Worm (Caenorhabditis elegans) whole organism, L1 larva: ENCODE measurements around the gene unc-39.

Experiments used
- C34B4.2 ChIP-seq: sonication (generic microtip); optimal IDR thresholded peaks from 2 replicates; lab custom pipeline; 2017; ENCODE audit warnings: mild to moderate bottlenecking, missing genetic modification characterization, missing compliant biosample characterization
- aha-1 ChIP-seq: fragments of 150-350 bp; optimal IDR thresholded peaks from 2 replicates; lab custom pipeline; 2014; ENCODE audit warnings: missing biosample characterization, missing genetic modification characterization
- ceh-63 ChIP-seq: fragments of 200-800 bp; sonication (Bioruptor generic); optimal IDR thresholded peaks from 2 replicates; lab custom pipeline; 2018; ENCODE audit warnings: mild to moderate bottlenecking, missing genetic modification characterization, missing compliant biosample characterization
- ceh-8 ChIP-seq: fragments of 200-800 bp; sonication (Bioruptor generic); optimal IDR thresholded peaks from 2 replicates; lab custom pipeline; 2018; ENCODE audit warnings: mild to moderate bottlenecking, missing genetic modification characterization, moderate library complexity, missing compliant biosample characterization
- ceh-82 ChIP-seq, 3 experiments: fragments of 150-350 bp in 1 of 3; sonication (generic microtip) in 2 of 3; optimal IDR thresholded peaks; 2 replicates each; lab custom pipeline; 2014 to 2017; ENCODE audit warnings: missing biosample characterization in 3 of 3, missing genetic modification characterization in 3 of 3
- ceh-90 ChIP-seq: sonication (generic microtip); optimal IDR thresholded peaks from 2 replicates; lab custom pipeline; 2016; ENCODE audit warnings: missing genetic modification characterization, missing compliant biosample characterization
- dsc-1 ChIP-seq: sonication (generic microtip); optimal IDR thresholded peaks from 2 replicates; lab custom pipeline; 2016; ENCODE audit warnings: mild to moderate bottlenecking, missing genetic modification characterization, missing compliant biosample characterization
- efl-1 ChIP-seq, 4 experiments: fragments of 150-350 bp; optimal IDR thresholded peaks in 3 of 4; peaks in 1 of 4; 1 replicate in 1 of 4; 2 replicates in 3 of 4; lab custom pipeline; 2014; ENCODE audit warnings: missing biosample characterization in 2 of 4, missing genetic modification characterization in 2 of 4, missing genetic modification reagents in 2 of 4
- ets-5 ChIP-seq: fragments of 200-800 bp; sonication (Bioruptor generic); IDR thresholded peaks from 2 replicates; pipeline ENCODE4 v1.3.6; 2022; ENCODE audit warnings: missing genetic modification characterization, missing compliant biosample characterization
- fkh-10 ChIP-seq: sonication (generic microtip); optimal IDR thresholded peaks from 2 replicates; lab custom pipeline; 2017; ENCODE audit warnings: missing biosample characterization, missing genetic modification reagents, missing genetic modification characterization
- fkh-4 ChIP-seq: sonication (generic microtip); optimal IDR thresholded peaks from 2 replicates; lab custom pipeline; 2016; ENCODE audit warnings: missing compliant biosample characterization, missing genetic modification characterization, borderline replicate concordance
- fkh-8 ChIP-seq: sonication (generic microtip); optimal IDR thresholded peaks from 2 replicates; lab custom pipeline; 2016; ENCODE audit warnings: mild to moderate bottlenecking, missing genetic modification characterization, missing compliant biosample characterization
- fos-1 ChIP-seq: fragments of 150-350 bp; optimal IDR thresholded peaks from 2 replicates; lab custom pipeline; 2014; ENCODE audit warnings: missing biosample characterization, missing genetic modification characterization
- irx-1 ChIP-seq: sonication (generic microtip); optimal IDR thresholded peaks from 2 replicates; lab custom pipeline; 2016; ENCODE audit warnings: missing genetic modification characterization, missing compliant biosample characterization
- isw-1 ChIP-seq: fragments of 200-800 bp; sonication (Bioruptor generic); IDR thresholded peaks from 2 replicates; pipeline ENCODE4 v1.3.6; 2022; ENCODE audit warnings: missing genetic modification characterization, missing compliant biosample characterization
- jun-1 ChIP-seq: fragments of 150-350 bp; optimal IDR thresholded peaks from 2 replicates; lab custom pipeline; 2014; ENCODE audit warnings: missing biosample characterization, missing genetic modification reagents, missing genetic modification characterization
- lin-13 ChIP-seq: fragments of 150-350 bp; optimal IDR thresholded peaks from 2 replicates; lab custom pipeline; 2014; ENCODE audit warnings: missing biosample characterization, missing genetic modification reagents, missing genetic modification characterization
- lin-14 ChIP-seq: fragments of 200-800 bp; sonication (Bioruptor generic); optimal IDR thresholded peaks from 2 replicates; lab custom pipeline; 2018; ENCODE audit warnings: mild to moderate bottlenecking, missing genetic modification characterization, moderate library complexity, missing compliant biosample characterization
- lin-15B ChIP-seq: fragments of 150-350 bp; sonication (generic microtip); optimal IDR thresholded peaks from 3 replicates; lab custom pipeline; 2014; ENCODE audit warnings: missing biosample characterization, missing genetic modification characterization
- lin-35 ChIP-seq, 2 experiments: fragments of 150-350 bp; optimal IDR thresholded peaks; 2 replicates each; lab custom pipeline; 2014; ENCODE audit warnings: missing biosample characterization in 2 of 2, missing genetic modification characterization in 2 of 2, missing genetic modification reagents in 2 of 2
- lsy-2 ChIP-seq, 2 experiments: fragments of 150-350 bp; optimal IDR thresholded peaks; 2 replicates each; lab custom pipeline; 2014; ENCODE audit warnings: missing biosample characterization in 2 of 2, missing genetic modification characterization in 2 of 2
- mab-9 ChIP-seq: fragments of 200-800 bp; sonication (Bioruptor generic); IDR thresholded peaks from 2 replicates; pipeline ENCODE4 v1.3.6; 2022; ENCODE audit warnings: missing genetic modification reagents, missing genetic modification characterization, missing compliant biosample characterization
- mdl-1 ChIP-seq, 2 experiments: fragments of 150-350 bp; optimal IDR thresholded peaks; 2 replicates each; lab custom pipeline; 2014 to 2017; ENCODE audit warnings: missing biosample characterization in 2 of 2, missing genetic modification characterization in 2 of 2, inconsistent platforms in 1 of 2
- mep-1 ChIP-seq: fragments of 150-350 bp; optimal IDR thresholded peaks from 2 replicates; lab custom pipeline; 2014; ENCODE audit warnings: missing biosample characterization, missing genetic modification characterization
- nhr-12 ChIP-seq: sonication (generic microtip); optimal IDR thresholded peaks from 2 replicates; lab custom pipeline; 2017; ENCODE audit warnings: missing biosample characterization, missing genetic modification characterization
- nhr-19 ChIP-seq: fragments of 200-800 bp; sonication (Bioruptor generic); conservative IDR thresholded peaks from 2 replicates; pipeline ENCODE4 v1.3.6; 2022; ENCODE audit warnings: missing genetic modification characterization, missing compliant biosample characterization
- nhr-20 ChIP-seq: sonication (generic microtip); optimal IDR thresholded peaks from 2 replicates; lab custom pipeline; 2016; ENCODE audit warnings: mild to moderate bottlenecking, missing genetic modification characterization, missing compliant biosample characterization
- nhr-28 ChIP-seq: fragments of 150-350 bp; optimal IDR thresholded peaks from 2 replicates; lab custom pipeline; 2014; ENCODE audit warnings: missing biosample characterization, missing genetic modification characterization
- nhr-47 ChIP-seq: sonication (generic microtip); optimal IDR thresholded peaks from 2 replicates; lab custom pipeline; 2016; ENCODE audit warnings: mild to moderate bottlenecking, missing genetic modification characterization, moderate library complexity, missing compliant biosample characterization
- nhr-71 ChIP-seq: sonication (generic microtip); optimal IDR thresholded peaks from 2 replicates; lab custom pipeline; 2016; ENCODE audit warnings: mild to moderate bottlenecking, missing genetic modification characterization, moderate library complexity, missing compliant biosample characterization
- nhr-76 ChIP-seq: sonication (generic microtip); optimal IDR thresholded peaks from 2 replicates; lab custom pipeline; 2017; ENCODE audit warnings: missing biosample characterization, missing genetic modification characterization
- nhr-77 ChIP-seq: fragments of 150-350 bp; optimal IDR thresholded peaks from 2 replicates; lab custom pipeline; 2014; ENCODE audit warnings: missing biosample characterization, missing genetic modification characterization
- nhr-84 ChIP-seq: sonication (generic microtip); optimal IDR thresholded peaks from 2 replicates; lab custom pipeline; 2017; ENCODE audit warnings: missing biosample characterization, missing genetic modification characterization
- nhr-85 ChIP-seq: sonication (generic microtip); peaks from one replicate; lab custom pipeline; 2016; ENCODE audit warnings: missing genetic modification characterization, inconsistent platforms, missing compliant biosample characterization
- pag-3 ChIP-seq: sonication (generic microtip); optimal IDR thresholded peaks from 2 replicates; lab custom pipeline; 2017; ENCODE audit warnings: missing genetic modification characterization, mild to moderate bottlenecking, missing compliant biosample characterization, antibody characterized with exemption, borderline replicate concordance; ENCODE audit not compliant: insufficient read depth
- pax-3 ChIP-seq: fragments of 200-800 bp; sonication (Bioruptor generic); optimal IDR thresholded peaks from 2 replicates; lab custom pipeline; 2018; ENCODE audit warnings: mild to moderate bottlenecking, missing genetic modification characterization, moderate library complexity, missing compliant biosample characterization
- skn-1 ChIP-seq: fragments of 150-350 bp; optimal IDR thresholded peaks from 2 replicates; lab custom pipeline; 2014; ENCODE audit warnings: missing biosample characterization, missing genetic modification characterization
- sox-4 ChIP-seq: sonication (generic microtip); optimal IDR thresholded peaks from 2 replicates; lab custom pipeline; 2016; ENCODE audit warnings: missing genetic modification characterization, missing compliant biosample characterization
- sptf-1 ChIP-seq: fragments of 150-350 bp; optimal IDR thresholded peaks from 2 replicates; lab custom pipeline; 2014; ENCODE audit warnings: missing biosample characterization, missing genetic modification characterization
- swsn-7 ChIP-seq: sonication (generic microtip); optimal IDR thresholded peaks from 2 replicates; lab custom pipeline; 2016; ENCODE audit warnings: missing genetic modification characterization, missing compliant biosample characterization
- tbx-2 ChIP-seq: sonication (generic microtip); optimal IDR thresholded peaks from 2 replicates; lab custom pipeline; 2016; ENCODE audit warnings: missing genetic modification characterization, missing compliant biosample characterization
- tlp-1 ChIP-seq: fragments of 150-350 bp; optimal IDR thresholded peaks from 2 replicates; lab custom pipeline; 2014; ENCODE audit warnings: missing biosample characterization, missing genetic modification characterization
- vab-15 ChIP-seq: sonication (generic microtip); optimal IDR thresholded peaks from 2 replicates; lab custom pipeline; 2017; ENCODE audit warnings: missing genotype, mild to moderate bottlenecking, missing genetic modification characterization, missing compliant biosample characterization
- xbp-1 ChIP-seq: sonication (generic microtip); optimal IDR thresholded peaks from 2 replicates; lab custom pipeline; 2016; ENCODE audit warnings: missing genetic modification characterization, missing compliant biosample characterization
- zag-1 ChIP-seq: fragments of 150-350 bp; optimal IDR thresholded peaks from 2 replicates; lab custom pipeline; 2014; ENCODE audit warnings: missing biosample characterization, missing genetic modification characterization

Gene unc-39

DNA sequence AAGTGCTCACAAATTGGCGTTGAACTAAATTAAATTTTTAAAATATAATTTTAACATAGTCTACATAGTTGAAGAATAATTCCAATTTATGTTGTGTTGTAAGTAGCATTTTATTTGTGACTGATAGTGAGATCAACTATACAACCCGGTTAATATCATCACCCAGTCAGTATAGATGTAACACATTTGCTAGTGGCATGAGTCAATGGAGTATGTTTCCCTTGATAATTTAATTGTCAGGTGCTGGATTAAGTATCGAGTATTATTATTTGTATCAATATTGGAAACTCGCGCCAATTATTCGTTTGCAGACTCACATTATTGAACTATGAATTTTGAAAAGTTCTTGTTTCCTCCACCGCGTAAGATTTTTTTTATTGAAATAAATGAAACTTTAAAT lies 38.0 kb upstream of the unc-39 start, which contains the start of gene srm-5:
srm-5 (plus strand) TSS at position 301 of the 400 bp plus-strand sequence.
- TF ChIP-seq pag-3 = no peak
- peak; percentile 28 for TF ChIP-seq fkh-8 (tag; lab: Kevin White, UChicago)
- peak; percentile 7 for TF ChIP-seq nhr-71 (tag; lab: Kevin White, UChicago)

DNA sequence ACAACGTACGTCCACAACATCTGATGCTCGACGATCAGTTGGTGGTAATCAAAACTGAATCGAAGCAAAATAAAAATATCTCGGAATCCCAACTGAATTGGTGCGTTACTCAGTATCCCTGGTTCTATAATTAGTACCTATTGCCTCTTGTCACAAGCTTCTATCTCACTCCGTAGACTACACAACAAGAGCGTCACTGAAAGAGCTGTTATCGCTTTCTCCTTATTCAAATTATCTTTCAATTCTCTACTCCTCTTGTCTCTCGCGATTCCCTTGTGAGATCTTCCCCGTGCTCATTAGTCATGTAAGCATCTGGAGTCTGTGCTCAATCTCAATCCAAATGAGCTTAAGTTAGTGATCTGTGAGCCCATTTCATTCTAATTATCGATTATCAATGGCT lies 36.2 kb upstream of the unc-39 start, which contains the start of gene srm-6:
srm-6 (plus strand) TSS at position 301 of the 400 bp plus-strand sequence.
- peak; percentile 69 for TF ChIP-seq ceh-8 (GFP tag; lab: Kevin White, UChicago)
- peak; percentile 15 for TF ChIP-seq nhr-71 (tag; lab: Kevin White, UChicago)
- no peak for TF ChIP-seq lsy-2 (tag; optimal IDR thresholded peaks at IDR 0.05; lab: Kevin White, UChicago)
- TF ChIP-seq mdl-1 (tag; optimal IDR thresholded peaks at IDR 0.05; lab: Kevin White, UChicago) = no peak
- TF ChIP-seq efl-1 (optimal IDR thresholded peaks at IDR 0.05; lab: Kevin White, UChicago) = no peak
- peak in 1 of 2 experiments; percentile 20 for TF ChIP-seq efl-1 (GFP tag; optimal IDR thresholded peaks at IDR 0.05 in 1 of 2; lab: Kevin White, UChicago)
- peak; percentile 3 for TF ChIP-seq nhr-47 (tag; lab: Kevin White, UChicago)
- TF ChIP-seq pax-3 (tag; lab: Kevin White, UChicago) = peak; percentile 15
- peak; percentile 40 for TF ChIP-seq fkh-8 (tag; lab: Kevin White, UChicago)

DNA sequence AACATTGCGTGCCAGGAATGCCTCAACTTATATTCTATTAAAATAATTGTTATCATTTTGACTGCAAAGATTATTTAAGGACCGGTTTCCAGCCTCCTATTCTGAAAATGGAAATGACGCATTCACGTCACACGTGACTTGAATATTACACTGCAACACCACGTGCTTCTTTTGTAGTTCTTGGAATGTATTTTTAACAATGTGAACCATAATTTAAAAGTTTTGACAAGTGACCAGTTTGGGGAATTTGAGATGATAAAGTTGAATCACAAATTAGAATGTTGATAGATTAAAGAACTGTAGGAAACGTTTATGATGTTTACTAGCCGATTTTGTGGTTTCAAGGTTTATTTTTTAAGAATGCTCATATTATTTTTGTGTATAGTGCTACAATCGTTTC lies 31.2 kb upstream of the unc-39 start, which contains the start of gene F47B8.10:
F47B8.10 (plus strand) TSS at position 301 of the 400 bp plus-strand sequence.
- TF ChIP-seq ceh-90 (tag; lab: Kevin White, UChicago) = no peak
- no peak for TF ChIP-seq dsc-1
- no peak for TF ChIP-seq nhr-20 (tag; lab: Kevin White, UChicago)
- no peak for TF ChIP-seq xbp-1
- TF ChIP-seq tbx-2 = no peak
- TF ChIP-seq efl-1 (optimal IDR thresholded peaks at IDR 0.05; lab: Kevin White, UChicago) = no peak
- TF ChIP-seq efl-1 (GFP tag; optimal IDR thresholded peaks at IDR 0.05 in 1 of 2; lab: Kevin White, UChicago) = peak in 1 of 2 experiments; percentile 14
- no peak for TF ChIP-seq sptf-1 (tag; lab: Kevin White, UChicago)
- TF ChIP-seq isw-1 (GFP tag; lab: Robert Waterston, UW) = no peak
- TF ChIP-seq C34B4.2 = no peak
- TF ChIP-seq ceh-63 (GFP tag; lab: Kevin White, UChicago) = no peak
- TF ChIP-seq ets-5 = no peak
- no peak for TF ChIP-seq jun-1 (tag; lab: Kevin White, UChicago)
- peak in 1 of 2 experiments; percentile 34 for TF ChIP-seq lin-35 (GFP tag; optimal IDR thresholded peaks at IDR 0.05; lab: Kevin White, UChicago)

ce11 chrV:14347234-14347826 lies 25.5 kb upstream of the unc-39 start, which contains the start of gene cept-2:
Gene cept-2 (plus strand): TSS chrV:14347766.
- TF ChIP-seq tlp-1 = no peak
- peak; percentile 85 for TF ChIP-seq fkh-4 (tag; lab: Kevin White, UChicago)
- TF ChIP-seq ceh-8 (GFP tag; lab: Kevin White, UChicago) = peak; percentile 84
- peak; percentile 96 for TF ChIP-seq nhr-19 (GFP tag; lab: Robert Waterston, UW)
- TF ChIP-seq skn-1 (tag; lab: Kevin White, UChicago) = peak; percentile 95
- TF ChIP-seq nhr-77 (tag; lab: Kevin White, UChicago) = peak; percentile 92
- TF ChIP-seq vab-15 = peak; percentile 78
- no peak for TF ChIP-seq nhr-28 (tag; lab: Kevin White, UChicago)
- TF ChIP-seq ceh-82 (tag; optimal IDR thresholded peaks at IDR 0.05; lab: Kevin White, UChicago) = peak; percentile 84 to 95 (median 94)
- TF ChIP-seq mep-1 (tag; lab: Kevin White, UChicago) = peak; percentile 94
- no peak for TF ChIP-seq nhr-76 (tag; lab: Kevin White, UChicago)
- TF ChIP-seq nhr-85 (tag; lab: Kevin White, UChicago) = peak; percentile 96
- TF ChIP-seq tbx-2 = peak; percentile 94
- TF ChIP-seq aha-1 (tag; lab: Kevin White, UChicago) = peak; percentile 9
- TF ChIP-seq swsn-7 (tag; lab: Kevin White, UChicago) = peak; percentile 95
- peak; percentile 97 for TF ChIP-seq nhr-20 (tag; lab: Kevin White, UChicago)
- peak; percentile 66 for TF ChIP-seq zag-1
- TF ChIP-seq sox-4 (tag; lab: Kevin White, UChicago) = peak; percentile 89
- peak; percentile 71 for TF ChIP-seq fos-1
- peak; percentile 67 for TF ChIP-seq lin-15B
- TF ChIP-seq isw-1 (GFP tag; lab: Robert Waterston, UW) = peak; percentile 92
- peak; percentile 95 for TF ChIP-seq fkh-8 (tag; lab: Kevin White, UChicago)
- no peak for TF ChIP-seq nhr-12
- peak; percentile 96 for TF ChIP-seq lin-13
- TF ChIP-seq nhr-84 (tag; lab: Kevin White, UChicago) = no peak
- peak; percentile 82 for TF ChIP-seq irx-1 (tag; lab: Kevin White, UChicago)
- TF ChIP-seq mab-9 (GFP tag; lab: Robert Waterston, UW) = peak; percentile 81
- peak; percentile 70 for TF ChIP-seq fkh-10
- peak; percentile 96 for TF ChIP-seq lin-14 (GFP tag; lab: Kevin White, UChicago)
- TF ChIP-seq ceh-63 (GFP tag; lab: Kevin White, UChicago) = no peak
